Worm (Caenorhabditis elegans) whole organism, L4/young adult: Measurements from ENCODE around the gene K02E11.10.

Source experiments
- W03F9.2 ChIP-seq: fragments of 150-350 bp; optimal IDR thresholded peaks from 2 replicates; lab custom pipeline; 2014; ENCODE audit warnings: missing biosample characterization, missing genetic modification characterization
- him-1 ChIP-seq: sonication (generic microtip); optimal IDR thresholded peaks from 2 replicates; lab custom pipeline; 2016; ENCODE audit warnings: missing genotype, missing genetic modification reagents, missing genetic modification characterization, missing compliant biosample characterization

ce11 chrV:14235942-14236341 is 5.0 kb downstream of the K02E11.10 start, which contains the start of gene ent-3:
- no peak for TF ChIP-seq him-1 (tag; lab: Kevin White, UChicago)
- TF ChIP-seq W03F9.2 (tag; lab: Kevin White, UChicago) = no peak
